Worm (Caenorhabditis elegans): ENCODE measurements around the gene F46F5.14.
"Not testable (repeated sequence)": the region's sequence is repeated elsewhere in the genome, so short reads cannot be mapped to it uniquely, and the experiment has no call there.

F46F5.14 gene

ce11 chrII:850567-850966 is 50.8 kb downstream of the F46F5.14 start, which contains the start of gene F28A10.5:
Gene F28A10.5, minus strand, starts transcription at chrII:850667.
- not testable (repeated sequence) for TF ChIP-seq ceh-82, mdl-1, ZK546.5 (tag; optimal IDR thresholded peaks at IDR 0.05)

All from whole organism, L2 larva.